Worm (Caenorhabditis elegans) whole organism, young adult: ENCODE data around the gene M02D8.3.

Experiments used
- B0019.2 ChIP-seq: fragments of 200-800 bp; sonication (Bioruptor generic); conservative IDR thresholded peaks from 2 replicates; pipeline ENCODE4 v1.3.6; 2022; ENCODE audit warnings: missing genetic modification reagents, missing genetic modification characterization, missing compliant biosample characterization
- T07F8.4 ChIP-seq: sonication (generic microtip); optimal IDR thresholded peaks from 2 replicates; lab custom pipeline; 2016; ENCODE audit warnings: mild to moderate bottlenecking, missing genetic modification characterization, moderate library complexity, missing compliant biosample characterization
- T26A5.8 ChIP-seq: sonication (generic microtip); optimal IDR thresholded peaks from 2 replicates; lab custom pipeline; 2016; ENCODE audit warnings: missing genetic modification characterization, missing compliant biosample characterization
- Y67H2A.10 ChIP-seq: fragments of 200-800 bp; sonication (Bioruptor generic); conservative IDR thresholded peaks from 2 replicates; pipeline ENCODE4 v1.3.6; 2022; ENCODE audit warnings: missing genetic modification reagents, missing genetic modification characterization, missing compliant biosample characterization
- ama-1 ChIP-seq, 3 experiments: fragments of 150-350 bp in 1 of 3; sonication (generic microtip) in 2 of 3; optimal IDR thresholded peaks; 2 replicates each; lab custom pipeline; 2014 to 2018; ENCODE audit warnings: missing biosample characterization in 2 of 3, missing genetic modification characterization in 2 of 3, missing genetic modification reagents in 2 of 3
- bed-2 ChIP-seq: fragments of 200-800 bp; sonication (Bioruptor generic); IDR thresholded peaks from 2 replicates; pipeline ENCODE4 v1.3.6; 2022; ENCODE audit warnings: missing genetic modification reagents, missing genetic modification characterization, missing compliant biosample characterization
- efl-1 ChIP-seq: fragments of 150-350 bp; optimal IDR thresholded peaks from 2 replicates; lab custom pipeline; 2014; ENCODE audit warnings: missing biosample characterization, missing genetic modification reagents, missing genetic modification characterization
- egl-44 ChIP-seq: fragments of 200-800 bp; sonication (Bioruptor generic); IDR thresholded peaks from 2 replicates; pipeline ENCODE4 v1.3.6; 2022; ENCODE audit warnings: missing genetic modification reagents, missing genetic modification characterization, missing compliant biosample characterization
- fkh-3 ChIP-seq: sonication (generic microtip); optimal IDR thresholded peaks from 2 replicates; lab custom pipeline; 2016; ENCODE audit warnings: mild to moderate bottlenecking, missing genetic modification characterization, missing compliant biosample characterization
- hrde-1 ChIP-seq: sonication (generic microtip); optimal IDR thresholded peaks from 2 replicates; lab custom pipeline; 2016; ENCODE audit warnings: missing genetic modification characterization, mild to moderate bottlenecking, missing compliant biosample characterization, moderate library complexity, missing genotype, missing genetic modification reagents, borderline replicate concordance
- unc-62 ChIP-seq: fragments of 150-350 bp; optimal IDR thresholded peaks from 2 replicates; lab custom pipeline; 2014; ENCODE audit warnings: missing biosample characterization, missing genetic modification reagents, missing genetic modification characterization

- TF ChIP-seq efl-1 (GFP tag; lab: Kevin White, UChicago) (no peak), ama-1 (optimal IDR thresholded peaks at IDR 0.05; lab: Kevin White, UChicago) (no peak), ama-1 (GFP tag; optimal IDR thresholded peaks at IDR 0.05; lab: Kevin White, UChicago) (no peak), egl-44 (GFP tag; lab: Robert Waterston, UW) (no peak), hrde-1 (tag; lab: Kevin White, UChicago) (no peak), B0019.2 (GFP tag; lab: Robert Waterston, UW) (no peak), fkh-3 (tag; lab: Kevin White, UChicago) (no peak), bed-2 (GFP tag; lab: Robert Waterston, UW) (no peak), unc-62 (no peak), T26A5.8 (tag; lab: Kevin White, UChicago) (no peak), T07F8.4 (no peak), Y67H2A.10 (GFP tag; lab: Robert Waterston, UW) (no peak)
These were observed 16.9 kb downstream of the M02D8.3 start for ce11 chrX:8719888-8720287.
